Worm (Caenorhabditis elegans) whole organism, L2 larva: ENCODE data around the gene H06H21.37.

Experiments used
- elt-3 ChIP-seq: sonication (generic microtip); optimal IDR thresholded peaks from 2 replicates; lab custom pipeline; 2017; ENCODE audit warnings: missing biosample characterization, missing genetic modification characterization
- lin-13 ChIP-seq: fragments of 150-350 bp; optimal IDR thresholded peaks from 2 replicates; lab custom pipeline; 2014; ENCODE audit warnings: missing biosample characterization, missing genetic modification reagents, missing genetic modification characterization
- mab-5 ChIP-seq: fragments of 150-350 bp; optimal IDR thresholded peaks from 2 replicates; lab custom pipeline; 2014; ENCODE audit warnings: missing biosample characterization, missing genetic modification characterization

- TF ChIP-seq mab-5 (tag; lab: Kevin White, UChicago) = no peak
- TF ChIP-seq elt-3 (tag; lab: Kevin White, UChicago) = no peak
- TF ChIP-seq lin-13 (GFP tag; lab: Kevin White, UChicago) = no peak
These were observed 2.1 kb upstream of the H06H21.37 start, which contains the start of gene srw-95 for ce11 chrIV:4811863-4812262.
